Worm (Caenorhabditis elegans) whole organism, L2 larva: ENCODE data around the gene C16B8.2.

ENCODE experiments used
- C34F6.9 ChIP-seq: fragments of 150-350 bp; optimal IDR thresholded peaks from 2 replicates; lab custom pipeline; 2014; ENCODE audit warnings: missing biosample characterization, missing genetic modification characterization
- F13H6.1 ChIP-seq: sonication (generic microtip); optimal IDR thresholded peaks from 2 replicates; lab custom pipeline; 2016; ENCODE audit warnings: missing genetic modification characterization, missing compliant biosample characterization
- R02D3.7 ChIP-seq: fragments of 150-350 bp; optimal IDR thresholded peaks from 2 replicates; lab custom pipeline; 2014; ENCODE audit warnings: missing biosample characterization, missing genetic modification characterization
- ZK546.5 ChIP-seq: sonication (generic microtip); optimal IDR thresholded peaks from 2 replicates; lab custom pipeline; 2017; ENCODE audit warnings: missing biosample characterization, missing genetic modification characterization
- alr-1 ChIP-seq: fragments of 150-350 bp; optimal IDR thresholded peaks from 2 replicates; lab custom pipeline; 2014; ENCODE audit warnings: missing biosample characterization, missing genetic modification characterization
- aly-2 ChIP-seq: fragments of 150-350 bp; optimal IDR thresholded peaks from 2 replicates; lab custom pipeline; 2014; ENCODE audit warnings: missing biosample characterization, missing genetic modification characterization
- blmp-1 ChIP-seq: sonication (generic microtip); optimal IDR thresholded peaks from 2 replicates; lab custom pipeline; 2017; ENCODE audit warnings: missing genetic modification characterization, mild to moderate bottlenecking, missing compliant biosample characterization, antibody characterized with exemption, moderate library complexity; ENCODE audit not compliant: insufficient read depth
- ceh-16 ChIP-seq: fragments of 150-350 bp; optimal IDR thresholded peaks from 2 replicates; lab custom pipeline; 2014; ENCODE audit warnings: missing biosample characterization, missing genetic modification characterization
- elt-1 ChIP-seq: fragments of 150-350 bp; optimal IDR thresholded peaks from 2 replicates; lab custom pipeline; 2014; ENCODE audit warnings: missing biosample characterization, missing genetic modification characterization
- elt-3 ChIP-seq: sonication (generic microtip); optimal IDR thresholded peaks from 2 replicates; lab custom pipeline; 2017; ENCODE audit warnings: missing biosample characterization, missing genetic modification characterization
- fos-1 ChIP-seq: fragments of 150-350 bp; optimal IDR thresholded peaks from 2 replicates; lab custom pipeline; 2014; ENCODE audit warnings: missing biosample characterization, missing genetic modification characterization
- lin-11 ChIP-seq: fragments of 150-350 bp; sonication (generic microtip); optimal IDR thresholded peaks from 2 replicates; lab custom pipeline; 2014; ENCODE audit warnings: missing biosample characterization, missing genetic modification characterization, inconsistent platforms, mixed read lengths
- lin-39 ChIP-seq: fragments of 150-350 bp; optimal IDR thresholded peaks from 2 replicates; lab custom pipeline; 2014; ENCODE audit warnings: missing biosample characterization, missing genetic modification reagents, missing genetic modification characterization
- lsy-2 ChIP-seq, 2 experiments: fragments of 150-350 bp in 1 of 2; sonication (generic microtip) in 1 of 2; optimal IDR thresholded peaks; 2 replicates each; lab custom pipeline; 2014 to 2017; ENCODE audit warnings: missing biosample characterization in 2 of 2, missing genetic modification characterization in 2 of 2
- mab-5 ChIP-seq: fragments of 150-350 bp; optimal IDR thresholded peaks from 2 replicates; lab custom pipeline; 2014; ENCODE audit warnings: missing biosample characterization, missing genetic modification characterization
- mdl-1 ChIP-seq, 2 experiments: fragments of 150-350 bp in 1 of 2; sonication (generic microtip) in 1 of 2; optimal IDR thresholded peaks; 2 replicates each; lab custom pipeline; 2017; ENCODE audit warnings: missing biosample characterization in 2 of 2, missing genetic modification characterization in 2 of 2
- nhr-10 ChIP-seq: sonication (generic microtip); optimal IDR thresholded peaks from 2 replicates; lab custom pipeline; 2017; ENCODE audit warnings: missing biosample characterization, missing genetic modification characterization
- nhr-11 ChIP-seq: fragments of 150-350 bp; optimal IDR thresholded peaks from 2 replicates; lab custom pipeline; 2014; ENCODE audit warnings: missing biosample characterization, missing genetic modification characterization
- nhr-129 ChIP-seq: fragments of 150-350 bp; optimal IDR thresholded peaks from 2 replicates; lab custom pipeline; 2014; ENCODE audit warnings: missing biosample characterization, missing genetic modification characterization
- nhr-21 ChIP-seq: fragments of 150-350 bp; optimal IDR thresholded peaks from 2 replicates; lab custom pipeline; 2014; ENCODE audit warnings: missing biosample characterization, missing genetic modification characterization
- nhr-23 ChIP-seq: fragments of 150-350 bp; optimal IDR thresholded peaks from 2 replicates; lab custom pipeline; 2014; ENCODE audit warnings: missing biosample characterization, missing genetic modification reagents, missing genetic modification characterization
- nhr-25 ChIP-seq: fragments of 150-350 bp; sonication (generic microtip); optimal IDR thresholded peaks from 3 replicates; lab custom pipeline; 2014; ENCODE audit warnings: missing biosample characterization, missing genetic modification characterization
- nhr-6 ChIP-seq: fragments of 150-350 bp; optimal IDR thresholded peaks from 2 replicates; lab custom pipeline; 2014; ENCODE audit warnings: missing biosample characterization, missing genetic modification characterization
- nhr-77 ChIP-seq: fragments of 150-350 bp; optimal IDR thresholded peaks from 2 replicates; lab custom pipeline; 2014; ENCODE audit warnings: missing biosample characterization, missing genetic modification characterization
- sem-4 ChIP-seq: fragments of 150-350 bp; optimal IDR thresholded peaks from 2 replicates; lab custom pipeline; 2014; ENCODE audit warnings: missing biosample characterization, missing genetic modification reagents, missing genetic modification characterization
- skn-1 ChIP-seq: sonication (generic microtip); optimal IDR thresholded peaks from 2 replicates; lab custom pipeline; 2017; ENCODE audit warnings: missing biosample characterization, missing genetic modification characterization
- sma-3 ChIP-seq: sonication (generic microtip); optimal IDR thresholded peaks from 2 replicates; lab custom pipeline; 2016; ENCODE audit warnings: missing genetic modification reagents, missing genetic modification characterization, missing compliant biosample characterization
- sma-9 ChIP-seq, 2 experiments: fragments of 150-350 bp in 1 of 2; sonication (generic microtip) in 1 of 2; optimal IDR thresholded peaks; 2 replicates each; lab custom pipeline; 2014 to 2016; ENCODE audit warnings: missing genetic modification characterization in 2 of 2, mild to moderate bottlenecking in 1 of 2, missing biosample characterization in 1 of 2, missing compliant biosample characterization in 1 of 2, missing genetic modification reagents in 1 of 2, moderate library complexity in 1 of 2
- snpc-4 ChIP-seq: fragments of 150-350 bp; optimal IDR thresholded peaks from 2 replicates; lab custom pipeline; 2014; ENCODE audit warnings: missing biosample characterization, missing genetic modification characterization
- unc-55 ChIP-seq: fragments of 150-350 bp; sonication (generic microtip); optimal IDR thresholded peaks from 3 replicates; lab custom pipeline; 2014; ENCODE audit warnings: missing biosample characterization, missing genetic modification reagents, missing genetic modification characterization
- unc-62 ChIP-seq: fragments of 150-350 bp; optimal IDR thresholded peaks from 2 replicates; lab custom pipeline; 2014; ENCODE audit warnings: missing biosample characterization, missing genetic modification reagents, missing genetic modification characterization
- zag-1 ChIP-seq: fragments of 150-350 bp; optimal IDR thresholded peaks from 2 replicates; lab custom pipeline; 2014; ENCODE audit warnings: missing biosample characterization, missing genetic modification characterization
- ztf-1 ChIP-seq: fragments of 200-800 bp; sonication (Bioruptor generic); conservative IDR thresholded peaks from 2 replicates; pipeline ENCODE4 v1.3.6; 2022; ENCODE audit warnings: missing genetic modification characterization, missing compliant biosample characterization
- ztf-11 ChIP-seq: sonication (generic microtip); optimal IDR thresholded peaks from 2 replicates; lab custom pipeline; 2017; ENCODE audit warnings: missing biosample characterization, missing genetic modification characterization
- ztf-4 ChIP-seq: fragments of 150-350 bp; optimal IDR thresholded peaks from 2 replicates; lab custom pipeline; 2014; ENCODE audit warnings: missing biosample characterization, missing genetic modification characterization

The C16B8.2 gene

DNA sequence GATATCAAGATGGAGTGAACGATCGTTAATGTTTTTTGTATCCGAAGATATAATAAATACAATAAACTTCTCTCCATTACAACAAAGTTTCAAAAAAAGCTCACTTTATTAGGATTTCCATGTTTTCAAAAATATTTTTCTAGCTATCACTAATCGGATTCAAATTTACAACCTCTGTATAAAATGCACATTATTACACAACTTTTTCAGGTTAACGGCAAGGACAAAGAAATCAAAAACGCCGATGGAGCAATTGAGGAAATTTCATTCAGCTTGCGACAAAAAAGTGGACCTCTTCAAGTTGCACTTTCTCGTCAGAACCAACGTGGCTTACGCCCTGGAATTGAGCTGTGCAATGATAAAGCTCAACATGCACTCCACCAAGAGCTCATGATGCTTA is 40.7 kb upstream of the C16B8.2 start:
- TF ChIP-seq nhr-21 (tag; lab: Kevin White, UChicago): no peak
- no peak for TF ChIP-seq fos-1 (tag; lab: Kevin White, UChicago)
- TF ChIP-seq ztf-1: no peak
- TF ChIP-seq alr-1 (tag; lab: Kevin White, UChicago): no peak
- no peak for TF ChIP-seq lin-11 (tag; lab: Kevin White, UChicago)
- no peak for TF ChIP-seq ztf-4 (tag; lab: Kevin White, UChicago)
- no peak for TF ChIP-seq unc-62 (GFP tag; lab: Kevin White, UChicago)
- no peak for TF ChIP-seq mab-5 (tag; lab: Kevin White, UChicago)
- TF ChIP-seq C34F6.9: no peak
- TF ChIP-seq unc-55: no peak
- no peak for TF ChIP-seq sma-3 (GFP tag; lab: Kevin White, UChicago)
- TF ChIP-seq nhr-10 (tag; lab: Kevin White, UChicago): no peak

DNA sequence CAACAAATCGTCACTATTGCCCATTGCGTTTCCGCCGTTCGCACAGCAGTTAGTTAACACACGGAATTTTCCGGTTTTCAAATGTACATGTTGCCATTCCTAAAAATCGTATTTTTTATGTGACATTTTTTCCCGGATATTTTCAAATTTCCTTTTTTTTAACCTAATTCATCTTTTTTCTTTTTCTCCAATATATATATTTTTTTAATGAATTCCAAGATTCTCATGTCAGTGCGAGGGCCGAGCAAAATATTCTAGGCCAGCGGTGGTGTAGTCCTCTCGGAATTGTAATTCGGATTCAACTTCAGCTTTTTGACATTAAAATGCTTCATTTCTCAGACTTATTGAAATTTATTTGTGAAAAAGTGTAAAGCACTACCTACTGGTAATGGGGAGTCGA is 38.8 kb upstream of the C16B8.2 start, which contains the start of gene R02E12.4:
Gene R02E12.4, plus strand, starts transcription at position 301 of the 400 bp plus-strand sequence.
- no peak for TF ChIP-seq fos-1 (tag; lab: Kevin White, UChicago)
- TF ChIP-seq lsy-2 (tag; optimal IDR thresholded peaks at IDR 0.05; lab: Kevin White, UChicago): no peak

DNA sequence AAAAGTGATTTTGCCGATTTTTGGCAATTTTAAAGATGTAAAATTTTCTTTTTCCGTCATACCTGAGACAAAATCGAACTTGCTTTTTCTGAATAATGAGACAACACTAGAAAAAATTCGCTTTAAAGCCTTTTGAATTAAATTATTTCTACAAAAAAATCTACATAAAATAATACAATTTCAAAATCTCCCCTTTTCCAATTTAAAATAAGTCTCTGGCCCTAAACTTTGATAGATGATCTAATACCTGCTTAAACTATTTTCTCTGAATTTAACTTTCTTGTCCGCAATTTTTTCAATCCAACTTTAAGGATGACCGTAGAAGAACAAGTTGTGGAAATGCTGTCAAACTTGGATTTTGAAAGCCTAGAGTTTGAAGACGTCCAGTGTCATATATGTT is 37.0 kb upstream of the C16B8.2 start, which contains the start of gene R02E12.12:
Gene R02E12.12, plus strand, starts transcription at position 301 of the 400 bp plus-strand sequence.
- TF ChIP-seq snpc-4 (tag; lab: Kevin White, UChicago) (no peak), nhr-11 (tag; lab: Kevin White, UChicago) (no peak), nhr-23 (tag; lab: Kevin White, UChicago) (no peak), aly-2 (no peak), sma-9 (GFP tag; optimal IDR thresholded peaks at IDR 0.05; lab: Kevin White, UChicago) (no peak), sma-9 (tag; optimal IDR thresholded peaks at IDR 0.05; lab: Kevin White, UChicago) (no peak), nhr-6 (tag; lab: Kevin White, UChicago) (no peak), skn-1 (tag; lab: Kevin White, UChicago) (no peak), nhr-21 (tag; lab: Kevin White, UChicago) (no peak), nhr-25 (tag; lab: Kevin White, UChicago) (no peak), sma-3 (GFP tag; lab: Kevin White, UChicago) (no peak), sem-4 (tag; lab: Kevin White, UChicago) (no peak), ztf-11 (tag; lab: Kevin White, UChicago) (no peak), lin-39 (tag; lab: Kevin White, UChicago) (no peak), nhr-129 (tag; lab: Kevin White, UChicago) (no peak), ZK546.5 (tag; lab: Kevin White, UChicago) (no peak), elt-3 (tag; lab: Kevin White, UChicago) (no peak), alr-1 (tag; lab: Kevin White, UChicago) (no peak), zag-1 (tag; lab: Kevin White, UChicago) (no peak), blmp-1 (tag; lab: Kevin White, UChicago) (no peak), ztf-4 (tag; lab: Kevin White, UChicago) (no peak)

DNA sequence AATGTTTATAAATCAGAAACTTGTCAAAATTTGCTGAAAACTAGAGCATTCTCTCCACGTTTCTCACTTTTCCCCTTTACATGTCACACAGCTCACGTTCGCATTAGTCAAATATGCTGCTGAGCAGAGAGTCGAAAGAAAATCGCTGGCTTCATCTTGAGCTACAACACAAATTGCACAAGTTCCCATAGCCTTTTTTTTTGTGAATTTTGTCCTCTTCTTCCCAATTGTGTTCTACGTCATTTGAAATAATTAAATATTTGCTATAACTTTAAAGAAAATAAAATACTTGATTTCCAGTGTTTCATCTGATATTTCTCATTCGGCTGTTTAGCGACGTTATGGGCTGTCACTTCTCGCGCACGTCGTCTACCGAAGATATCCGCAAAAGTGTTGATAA is 30.8 kb upstream of the C16B8.2 start, which contains the start of gene R02E12.5:
Gene R02E12.5, plus strand, starts transcription at position 301 of the 400 bp plus-strand sequence.
- TF ChIP-seq ztf-11 (tag; lab: Kevin White, UChicago): no peak
- TF ChIP-seq ZK546.5 (tag; lab: Kevin White, UChicago): no peak
- TF ChIP-seq ceh-16 (tag; lab: Kevin White, UChicago): no peak
- no peak for TF ChIP-seq alr-1 (tag; lab: Kevin White, UChicago)
- TF ChIP-seq unc-55: no peak

DNA sequence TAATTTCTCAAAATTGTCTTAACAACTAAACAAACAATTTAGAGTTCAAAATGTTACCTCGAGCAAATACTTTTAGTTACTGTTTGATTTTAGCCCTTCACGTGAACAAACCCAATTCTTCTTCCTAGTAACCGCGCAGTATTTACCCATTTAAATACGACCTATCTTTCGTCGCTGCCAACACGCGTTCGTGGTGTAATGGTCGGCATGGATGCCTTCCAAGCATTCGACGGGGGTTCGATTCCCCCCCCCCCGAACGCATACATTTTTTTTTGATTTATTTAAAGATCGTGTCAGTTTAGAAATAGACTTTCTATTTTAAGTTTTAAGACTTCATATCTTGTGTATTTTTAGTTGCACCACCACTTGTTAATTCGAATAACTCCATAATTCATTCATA is 28.2 kb upstream of the C16B8.2 start:
- peak; percentile 21 for TF ChIP-seq fos-1 (tag; lab: Kevin White, UChicago)
- TF ChIP-seq nhr-129 (tag; lab: Kevin White, UChicago): no peak

DNA sequence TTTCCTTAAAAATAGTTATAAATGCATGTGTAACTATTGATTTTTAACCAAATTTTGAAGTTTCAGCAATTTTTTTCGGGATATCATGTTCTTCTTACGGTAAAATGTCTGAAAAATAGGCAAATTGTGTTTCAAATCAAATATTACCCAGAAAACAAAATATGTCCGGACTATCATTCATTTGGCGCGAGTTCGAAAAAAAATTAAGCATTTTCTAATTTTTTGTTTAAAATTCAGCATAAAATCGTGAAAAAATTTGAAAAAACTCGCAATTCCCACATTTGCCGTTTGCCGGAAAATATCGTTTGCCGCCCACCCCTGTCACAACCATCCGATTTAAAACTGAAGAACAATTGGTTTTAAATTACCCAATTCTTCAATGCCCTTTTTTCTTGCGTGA is 25.4 kb upstream of the C16B8.2 start:
- TF ChIP-seq C34F6.9: no peak
- no peak for TF ChIP-seq mdl-1 (tag; optimal IDR thresholded peaks at IDR 0.05; lab: Kevin White, UChicago)
- TF ChIP-seq elt-1 (tag; lab: Kevin White, UChicago): no peak
- no peak for TF ChIP-seq elt-3 (tag; lab: Kevin White, UChicago)
- no peak for TF ChIP-seq R02D3.7 (tag; lab: Kevin White, UChicago)
- no peak for TF ChIP-seq nhr-77 (tag; lab: Kevin White, UChicago)
- no peak for TF ChIP-seq lsy-2 (tag; optimal IDR thresholded peaks at IDR 0.05; lab: Kevin White, UChicago)
- TF ChIP-seq F13H6.1 (tag; lab: Kevin White, UChicago): no peak
- TF ChIP-seq unc-55: no peak
- TF ChIP-seq unc-62 (GFP tag; lab: Kevin White, UChicago): no peak
- no peak for TF ChIP-seq nhr-25 (tag; lab: Kevin White, UChicago)
- no peak for TF ChIP-seq lin-39 (tag; lab: Kevin White, UChicago)
